Fruit fly (Drosophila melanogaster) whole organism, embryonic: Measurements from ENCODE around the gene CG4594.

Experiments used
- BEAF-32 ChIP-seq: fragments of 200-800 bp; sonication (Bioruptor generic); optimal IDR thresholded peaks from 3 replicates; lab custom pipeline; 2017; ENCODE audit warnings: missing biosample characterization, missing genetic modification characterization, mild to moderate bottlenecking, moderate library complexity, missing genetic modification reagents
- Blimp-1 ChIP-seq: fragments of 200-800 bp; sonication (Bioruptor generic); optimal IDR thresholded peaks from 3 replicates; lab custom pipeline; 2018; ENCODE audit warnings: missing biosample characterization, missing genetic modification characterization, mild to moderate bottlenecking, moderate library complexity, missing genetic modification reagents
- CG10147 ChIP-seq: fragments of 200-800 bp; sonication (Bioruptor generic); optimal IDR thresholded peaks from 2 replicates; lab custom pipeline; 2019; ENCODE audit warnings: missing biosample characterization, mild to moderate bottlenecking, missing genetic modification characterization, moderate library complexity
- CG10209 ChIP-seq: fragments of 200-800 bp; sonication (Bioruptor generic); optimal IDR thresholded peaks from 3 replicates; lab custom pipeline; 2017; ENCODE audit warnings: missing biosample characterization, mild to moderate bottlenecking, missing genetic modification characterization, missing genetic modification reagents
- CG11093 ChIP-seq: fragments of 200-800 bp; sonication (Bioruptor generic); IDR thresholded peaks from 3 replicates; pipeline ENCODE4 v1.3.6; 2022; ENCODE audit warnings: missing biosample characterization, missing genetic modification characterization
- CG12942 ChIP-seq: fragments of 200-800 bp; sonication (Bioruptor generic); optimal IDR thresholded peaks from 3 replicates; lab custom pipeline; 2016; ENCODE audit warnings: missing biosample characterization, missing genetic modification characterization
- CG14710 ChIP-seq: fragments of 200-800 bp; sonication (Bioruptor generic); optimal IDR thresholded peaks from 3 replicates; lab custom pipeline; 2019; ENCODE audit warnings: missing biosample characterization, mild to moderate bottlenecking, missing genetic modification characterization, moderate library complexity
- CG15073 ChIP-seq: fragments of 200-800 bp; sonication (Bioruptor generic); optimal IDR thresholded peaks from 2 replicates; lab custom pipeline; 2016; ENCODE audit warnings: missing biosample characterization, missing genetic modification characterization
- CG18011 ChIP-seq: fragments of 200-800 bp; sonication (Bioruptor generic); optimal IDR thresholded peaks from 2 replicates; lab custom pipeline; 2017; ENCODE audit warnings: missing biosample characterization, missing genetic modification characterization, mild to moderate bottlenecking, moderate library complexity, missing genotype
- CG2199 ChIP-seq: fragments of 200-800 bp; sonication (Bioruptor generic); IDR thresholded peaks from 3 replicates; pipeline ENCODE4 v1.3.6; 2022; ENCODE audit warnings: missing biosample characterization, missing genetic modification characterization
- CG2712 ChIP-seq: fragments of 200-800 bp; optimal IDR thresholded peaks from 3 replicates; lab custom pipeline; 2019; ENCODE audit warnings: missing biosample characterization, mild to moderate bottlenecking, missing genetic modification characterization, moderate library complexity
- CG31441 ChIP-seq: fragments of 200-800 bp; sonication (Bioruptor generic); IDR thresholded peaks from 2 replicates; pipeline ENCODE4 v1.3.6; 2022; ENCODE audit warnings: missing biosample characterization, missing genetic modification characterization
- CG3163 ChIP-seq: fragments of 200-800 bp; sonication (Bioruptor generic); optimal IDR thresholded peaks from 3 replicates; lab custom pipeline; 2016; ENCODE audit warnings: missing biosample characterization, missing genetic modification characterization
- CG5180 ChIP-seq: fragments of 200-800 bp; sonication (Bioruptor generic); optimal IDR thresholded peaks from 3 replicates; lab custom pipeline; 2017; ENCODE audit warnings: missing biosample characterization, missing genetic modification characterization, mild to moderate bottlenecking, moderate library complexity, missing genetic modification reagents
- CG6272 ChIP-seq: fragments of 200-800 bp; sonication (Bioruptor generic); IDR thresholded peaks from 2 replicates; pipeline ENCODE4 v1.3.6; 2022; ENCODE audit warnings: missing biosample characterization, missing genetic modification characterization
- CG6683 ChIP-seq: fragments of 200-800 bp; sonication (Bioruptor generic); optimal IDR thresholded peaks from 2 replicates; lab custom pipeline; 2017; ENCODE audit warnings: missing biosample characterization, mild to moderate bottlenecking, missing genetic modification characterization, missing genetic modification reagents
- Dfd ChIP-seq, 2 experiments: fragments of >200 bp; optimal IDR thresholded peaks; 2 replicates each; lab custom pipeline; 2017; ENCODE audit warnings: missing biosample characterization in 2 of 2, missing genetic modification characterization in 2 of 2
- Dll ChIP-seq: fragments of 200-800 bp; sonication (Bioruptor generic); IDR thresholded peaks from 4 replicates; pipeline ENCODE4 v1.3.6; 2022; ENCODE audit warnings: missing biosample characterization, missing genetic modification characterization; ENCODE audit not compliant: partially characterized antibody
- Doc3 ChIP-seq: fragments of 200-800 bp; sonication (Bioruptor generic); IDR thresholded peaks from 3 replicates; pipeline ENCODE4 v1.3.6; 2022; ENCODE audit warnings: missing biosample characterization, missing genetic modification characterization; ENCODE audit not compliant: partially characterized antibody
- HLHmδ ChIP-seq: fragments of 200-800 bp; sonication (Bioruptor generic); optimal IDR thresholded peaks from 2 replicates; lab custom pipeline; 2018; ENCODE audit warnings: missing biosample characterization, mild to moderate bottlenecking, missing genetic modification characterization, moderate library complexity
- Hsf ChIP-seq: fragments of 200-800 bp; sonication (Bioruptor generic); optimal IDR thresholded peaks from 3 replicates; lab custom pipeline; 2016; ENCODE audit warnings: missing biosample characterization, missing genetic modification characterization
- Jarid2 ChIP-seq: fragments of 200-800 bp; sonication (Bioruptor generic); optimal IDR thresholded peaks from 3 replicates; lab custom pipeline; 2017; ENCODE audit warnings: mild to moderate bottlenecking, missing biosample characterization, missing genetic modification reagents, missing genetic modification characterization
- Lpt ChIP-seq: fragments of >200 bp; optimal IDR thresholded peaks from 2 replicates; lab custom pipeline; 2018; ENCODE audit warnings: missing biosample characterization, missing genetic modification characterization
- Nf-YA ChIP-seq: fragments of 200-800 bp; sonication (Bioruptor generic); IDR thresholded peaks from 2 replicates; pipeline ENCODE4 v1.3.6; 2022; ENCODE audit warnings: missing biosample characterization, missing genetic modification characterization
- Nf-YC ChIP-seq: fragments of 200-800 bp; optimal IDR thresholded peaks from 3 replicates; lab custom pipeline; 2019; ENCODE audit warnings: missing biosample characterization, mild to moderate bottlenecking, missing genetic modification characterization, moderate library complexity
- Oli ChIP-seq: fragments of 200-800 bp; sonication (Bioruptor generic); optimal IDR thresholded peaks from 2 replicates; lab custom pipeline; 2018; ENCODE audit warnings: missing biosample characterization, mild to moderate bottlenecking, missing genetic modification characterization, moderate library complexity
- Taf1 ChIP-seq: fragments of 200-800 bp; sonication (Bioruptor generic); IDR thresholded peaks from 2 replicates; pipeline ENCODE4 v1.3.6; 2022; ENCODE audit warnings: missing biosample characterization, missing genetic modification characterization
- ara ChIP-seq: fragments of 200-800 bp; sonication (Bioruptor generic); IDR thresholded peaks from 2 replicates; pipeline ENCODE4 v1.3.6; 2022; ENCODE audit warnings: missing biosample characterization, missing genetic modification characterization
- caup ChIP-seq: fragments of 200-800 bp; sonication (Bioruptor generic); optimal IDR thresholded peaks from 3 replicates; lab custom pipeline; 2017; ENCODE audit warnings: missing biosample characterization, mild to moderate bottlenecking, missing genetic modification characterization, moderate library complexity; ENCODE audit not compliant: severe bottlenecking
- chif ChIP-seq, 2 experiments: fragments of 200-800 bp; sonication (Bioruptor generic); optimal IDR thresholded peaks; 3 replicates each; lab custom pipeline; 2016; ENCODE audit warnings: missing biosample characterization in 2 of 2, missing genetic modification characterization in 2 of 2
- cwo ChIP-seq: fragments of 200-800 bp; sonication (Bioruptor generic); optimal IDR thresholded peaks from 3 replicates; lab custom pipeline; 2017; ENCODE audit warnings: missing biosample characterization, missing genetic modification characterization, mild to moderate bottlenecking, moderate library complexity, missing genetic modification reagents
- dpn ChIP-seq, 2 experiments: fragments of 200-800 bp; sonication (Bioruptor generic); optimal IDR thresholded peaks; 3 replicates each; lab custom pipeline; 2016; ENCODE audit warnings: missing biosample characterization in 2 of 2, missing genetic modification characterization in 2 of 2
- grn ChIP-seq: fragments of 200-800 bp; sonication (Bioruptor generic); optimal IDR thresholded peaks from 3 replicates; lab custom pipeline; 2017; ENCODE audit warnings: missing biosample characterization, missing genetic modification characterization
- gsb-n ChIP-seq: fragments of 200-800 bp; sonication (Bioruptor generic); optimal IDR thresholded peaks from 3 replicates; lab custom pipeline; 2018; ENCODE audit warnings: missing biosample characterization, mild to moderate bottlenecking, missing genetic modification characterization
- hth ChIP-seq: fragments of >200 bp; optimal IDR thresholded peaks from 2 replicates; lab custom pipeline; 2017; ENCODE audit warnings: inconsistent platforms
- nau ChIP-seq: fragments of 200-800 bp; sonication (Bioruptor generic); optimal IDR thresholded peaks from 3 replicates; lab custom pipeline; 2017; ENCODE audit warnings: missing biosample characterization, mild to moderate bottlenecking, missing genetic modification characterization, missing genetic modification reagents
- oc ChIP-seq: fragments of 200-800 bp; sonication (Bioruptor generic); optimal IDR thresholded peaks from 2 replicates; lab custom pipeline; 2018; ENCODE audit warnings: missing biosample characterization, mild to moderate bottlenecking, missing genetic modification characterization, moderate library complexity
- org-1 ChIP-seq: fragments of 200-800 bp; sonication (Bioruptor generic); optimal IDR thresholded peaks from 2 replicates; lab custom pipeline; 2017; ENCODE audit warnings: missing biosample characterization, missing genetic modification characterization
- pan ChIP-seq, 4 experiments: fragments of >200 bp in 3 of 4; fragments of 200-800 bp in 1 of 4; sonication (Bioruptor generic) in 1 of 4; optimal IDR thresholded peaks in 3 of 4; IDR thresholded peaks in 1 of 4; 2 replicates each; pipeline versions ENCODE4 v1.3.6 to Lab custom; 2017 to 2022; ENCODE audit warnings: missing biosample characterization in 2 of 4, missing genetic modification characterization in 2 of 4, mixed read lengths in 1 of 4
- phol ChIP-seq: fragments of 200-800 bp; sonication (Bioruptor generic); optimal IDR thresholded peaks from 3 replicates; lab custom pipeline; 2018; ENCODE audit warnings: missing biosample characterization, mild to moderate bottlenecking, missing genetic modification characterization, moderate library complexity
- pita ChIP-seq: fragments of 200-800 bp; sonication (Bioruptor generic); optimal IDR thresholded peaks from 2 replicates; lab custom pipeline; 2017; ENCODE audit warnings: missing biosample characterization, mild to moderate bottlenecking, missing genetic modification characterization
- sens-2 ChIP-seq: fragments of 200-800 bp; sonication (Bioruptor generic); IDR thresholded peaks from 2 replicates; pipeline ENCODE4 v1.3.6; 2022; ENCODE audit warnings: missing biosample characterization, missing genetic modification characterization
- slbo ChIP-seq: fragments of 200-800 bp; sonication (Bioruptor generic); IDR thresholded peaks from 2 replicates; pipeline ENCODE4 v1.3.6; 2022; ENCODE audit warnings: missing biosample characterization, missing genetic modification characterization
- sr ChIP-seq: fragments of 200-800 bp; sonication (Bioruptor generic); IDR thresholded peaks from 3 replicates; pipeline ENCODE4 v1.3.6; 2022; ENCODE audit warnings: missing biosample characterization, missing genetic modification characterization
- ssp ChIP-seq: fragments of 200-800 bp; sonication (Bioruptor generic); IDR thresholded peaks from 2 replicates; pipeline ENCODE4 v1.3.6; 2022; ENCODE audit warnings: missing biosample characterization, missing genetic modification characterization
- tio ChIP-seq: fragments of 200-800 bp; sonication (Bioruptor generic); optimal IDR thresholded peaks from 2 replicates; lab custom pipeline; 2017; ENCODE audit warnings: missing biosample characterization, missing genetic modification characterization, inconsistent platforms
- trh ChIP-seq: fragments of 200-800 bp; sonication (Bioruptor generic); optimal IDR thresholded peaks from 2 replicates; lab custom pipeline; 2016; ENCODE audit warnings: missing biosample characterization, missing genetic modification characterization
- tx ChIP-seq: fragments of 200-800 bp; sonication (Bioruptor generic); optimal IDR thresholded peaks from 2 replicates; lab custom pipeline; 2016; ENCODE audit warnings: missing biosample characterization, missing genetic modification characterization
- usp ChIP-seq: fragments of >200 bp; optimal IDR thresholded peaks from 2 replicates; lab custom pipeline; 2017; ENCODE audit warnings: missing biosample characterization, missing genetic modification characterization
- z ChIP-seq: fragments of 200-800 bp; sonication (Bioruptor generic); IDR thresholded peaks from 3 replicates; pipeline ENCODE4 v1.3.6; 2022; ENCODE audit warnings: missing biosample characterization, missing genetic modification characterization

CG4594 gene

dm6 chr2L:9954119-9954518 is 34.2 kb downstream of the CG4594 start, which contains the start of the genes CG13126 and CG4709 (continued):
- TF ChIP-seq chif (GFP tag; optimal IDR thresholded peaks at IDR 0.05; lab: Kevin White, UChicago), result peak in 1 of 2 experiments; percentile 42
- TF ChIP-seq Doc3 (GFP tag; lab: Robert Waterston, UW), result no peak
- peak; percentile 30 for TF ChIP-seq BEAF-32 (GFP tag; lab: Kevin White, UChicago)
- peak; percentile 98 for TF ChIP-seq CG2712 (tag; lab: Kevin White, UChicago)
- TF ChIP-seq Dll (GFP tag; lab: Robert Waterston, UW), result no peak
- peak; percentile 68; the same call in 1 of the 3 replicates for TF ChIP-seq CG2199 (GFP tag; lab: Robert Waterston, UW)
- no peak for TF ChIP-seq sr (GFP tag; lab: Robert Waterston, UW)
- TF ChIP-seq CG15073 (GFP tag; lab: Kevin White, UChicago), result peak; percentile 57
- TF ChIP-seq trh (GFP tag; lab: Kevin White, UChicago), result peak; percentile 46
- TF ChIP-seq pita (GFP tag; lab: Kevin White, UChicago), result no peak
- TF ChIP-seq Jarid2, result peak; percentile 67
- no peak for TF ChIP-seq CG3163 (GFP tag; lab: Kevin White, UChicago)
- peak; percentile 81 for TF ChIP-seq oc (tag; lab: Kevin White, UChicago)
- TF ChIP-seq CG6683 (GFP tag; lab: Kevin White, UChicago), result peak; percentile 84
- peak; percentile 89 for TF ChIP-seq ara (GFP tag; lab: Robert Waterston, UW)
- TF ChIP-seq Blimp-1 (GFP tag; lab: Kevin White, UChicago), result peak; percentile 94
- peak; percentile 93 for TF ChIP-seq gsb-n
- TF ChIP-seq Taf1 (GFP tag; lab: Robert Waterston, UW), result peak; percentile 53
- peak; percentile 91 for TF ChIP-seq CG10209 (GFP tag; lab: Kevin White, UChicago)
- peak; percentile 82 for TF ChIP-seq Nf-YC (tag; lab: Kevin White, UChicago)
- peak; percentile 85 for TF ChIP-seq CG11093 (GFP tag; lab: Robert Waterston, UW)
- TF ChIP-seq z, result no peak
- TF ChIP-seq CG12942, result peak; percentile 87
- peak; percentile 85 for TF ChIP-seq nau (GFP tag; lab: Kevin White, UChicago)
- TF ChIP-seq cwo, result peak; percentile 88
- peak; percentile 77 for TF ChIP-seq ssp
- TF ChIP-seq CG18011 (GFP tag; lab: Kevin White, UChicago), result peak; percentile 64
- TF ChIP-seq HLHmδ (GFP tag; lab: Kevin White, UChicago), result no peak
- no peak for TF ChIP-seq hth (lab: Kevin White, UChicago)
- TF ChIP-seq tx, result no peak
- no peak for TF ChIP-seq usp
- peak; percentile 86 for TF ChIP-seq org-1
- peak; percentile 96 for TF ChIP-seq phol (tag; lab: Kevin White, UChicago)
- peak; percentile 97 for TF ChIP-seq CG14710 (tag; lab: Kevin White, UChicago)
- peak; percentile 37 for TF ChIP-seq grn (GFP tag; lab: Kevin White, UChicago)
- peak; percentile 92 for TF ChIP-seq Oli (tag; lab: Kevin White, UChicago)
- TF ChIP-seq pan (optimal IDR thresholded peaks at IDR 0.05; lab: Kevin White, UChicago), result no peak
- TF ChIP-seq pan (GFP tag; optimal IDR thresholded peaks at IDR 0.05 in 1 of 2, IDR thresholded peaks at IDR 0.05 in 1 of 2), result peak in 1 of 2 experiments; percentile 94
- peak; percentile 2 to 93 for TF ChIP-seq dpn (GFP tag; optimal IDR thresholded peaks at IDR 0.05; lab: Kevin White, UChicago)
- peak; percentile 67; the same call in 1 of the 2 replicates for TF ChIP-seq sens-2 (GFP tag; lab: Robert Waterston, UW)
- peak; percentile 88 for TF ChIP-seq CG10147 (GFP tag; lab: Kevin White, UChicago)
- TF ChIP-seq Hsf, result peak; percentile 63
- peak; percentile 71 for TF ChIP-seq Nf-YA
- TF ChIP-seq Dfd (GFP tag; optimal IDR thresholded peaks at IDR 0.05; lab: Kevin White, UChicago), result no peak
- peak; percentile 99 for TF ChIP-seq CG31441
- TF ChIP-seq slbo (GFP tag; lab: Robert Waterston, UW), result peak; percentile 93
- TF ChIP-seq tio (GFP tag; lab: Kevin White, UChicago), result peak; percentile 78
- TF ChIP-seq Lpt (GFP tag; lab: Kevin White, UChicago), result no peak
- peak; percentile 90 for TF ChIP-seq caup (GFP tag; lab: Kevin White, UChicago)
- peak; percentile 86 for TF ChIP-seq CG6272 (GFP tag; lab: Robert Waterston, UW)
- peak; percentile 71 for TF ChIP-seq CG5180 (GFP tag; lab: Kevin White, UChicago)
